Fruit fly (Drosophila melanogaster): ENCODE measurements around the gene Osi24.

DNA sequence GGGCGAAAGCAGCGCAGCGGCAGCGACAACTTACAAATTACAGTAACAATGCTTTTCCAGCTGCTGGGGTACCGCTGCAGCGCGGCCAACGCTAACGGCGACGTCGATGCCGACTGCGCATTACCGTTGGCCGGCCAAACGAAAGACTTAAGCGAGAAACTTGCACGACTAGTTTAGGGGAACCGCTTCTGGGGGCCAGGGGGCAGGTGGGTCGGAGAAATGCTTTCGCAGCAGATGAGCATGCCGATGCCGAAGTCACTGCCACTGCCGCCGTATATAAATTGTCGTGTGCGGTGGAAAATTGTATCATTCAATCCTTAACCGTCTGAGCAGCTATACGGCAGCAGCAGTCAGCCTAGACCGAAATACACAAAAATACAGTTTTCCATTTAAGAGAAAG is 50.1 kb downstream of the Osi24 start, which contains the start of gene Osi7:
- TF ChIP-seq CG11617 (GFP tag; optimal IDR thresholded peaks at IDR 0.05) (no peak), CG14711 (tag; optimal IDR thresholded peaks at IDR 0.05) (no peak), tj (GFP tag; optimal IDR thresholded peaks at IDR 0.05) (no peak), Hr96 (GFP tag; optimal IDR thresholded peaks at IDR 0.05) (no peak), CG7045 (GFP tag; optimal IDR thresholded peaks at IDR 0.05) (no peak), ovo (GFP tag; optimal IDR thresholded peaks at IDR 0.05) (no peak), Crg-1 (GFP tag; optimal IDR thresholded peaks at IDR 0.05) (no peak), CG7101 (tag; optimal IDR thresholded peaks at IDR 0.05) (no peak), toe (GFP tag; optimal IDR thresholded peaks at IDR 0.05) (no peak), CG1620 (GFP tag; optimal IDR thresholded peaks at IDR 0.05) (no peak), CG12768 (GFP tag; optimal IDR thresholded peaks at IDR 0.05) (no peak), CG33017 (tag; optimal IDR thresholded peaks at IDR 0.05) (no peak), cnc (optimal IDR thresholded peaks at IDR 0.05) (no peak), kay (GFP tag; ENCODE audit: borderline replicate concordance) (no peak)

All from whole organism, adult.